Worm (Caenorhabditis elegans) whole organism, young adult: ENCODE measurements around the gene R06F6.14.

Experiments used
- B0019.2 ChIP-seq: fragments of 200-800 bp; sonication (Bioruptor generic); conservative IDR thresholded peaks from 2 replicates; pipeline ENCODE4 v1.3.6; 2022; ENCODE audit warnings: missing genetic modification reagents, missing genetic modification characterization, missing compliant biosample characterization
- B0261.1 ChIP-seq: sonication (generic microtip); optimal IDR thresholded peaks from 2 replicates; lab custom pipeline; 2016; ENCODE audit warnings: mild to moderate bottlenecking, missing genetic modification characterization, moderate library complexity, missing compliant biosample characterization
- D2030.7 ChIP-seq: fragments of 200-800 bp; sonication (Bioruptor generic); IDR thresholded peaks from 2 replicates; pipeline ENCODE4 v1.3.6; 2022; ENCODE audit warnings: missing genetic modification reagents, missing genetic modification characterization, missing compliant biosample characterization
- F22D6.2 ChIP-seq: sonication (generic microtip); optimal IDR thresholded peaks from 2 replicates; lab custom pipeline; 2016; ENCODE audit warnings: mild to moderate bottlenecking, missing genetic modification characterization, missing compliant biosample characterization
- F23B12.7 ChIP-seq: sonication (generic microtip); optimal IDR thresholded peaks from 2 replicates; lab custom pipeline; 2017; ENCODE audit warnings: missing genetic modification characterization, mild to moderate bottlenecking, missing compliant biosample characterization, antibody characterized with exemption, moderate library complexity; ENCODE audit not compliant: insufficient read depth
- F55B11.4 ChIP-seq: sonication (generic microtip); optimal IDR thresholded peaks from 2 replicates; lab custom pipeline; 2016; ENCODE audit warnings: missing compliant biosample characterization, missing genetic modification characterization, borderline replicate concordance; ENCODE audit not compliant: insufficient read depth
- F57A8.1 ChIP-seq: fragments of 200-800 bp; sonication (Bioruptor generic); optimal IDR thresholded peaks from 2 replicates; lab custom pipeline; 2018; ENCODE audit warnings: mild to moderate bottlenecking, missing genetic modification characterization, moderate library complexity, missing compliant biosample characterization
- F57C9.4 ChIP-seq: sonication (generic microtip); optimal IDR thresholded peaks from 2 replicates; lab custom pipeline; 2017; ENCODE audit warnings: mild to moderate bottlenecking, missing genetic modification characterization, missing compliant biosample characterization
- Y53G8AR.9 ChIP-seq: fragments of 200-800 bp; sonication (Bioruptor generic); conservative IDR thresholded peaks from 2 replicates; pipeline ENCODE4 v1.3.6; 2022; ENCODE audit warnings: missing genetic modification reagents, missing genetic modification characterization, missing compliant biosample characterization
- Y95B8A.8 ChIP-seq: fragments of 200-800 bp; sonication (Bioruptor generic); IDR thresholded peaks from 2 replicates; pipeline ENCODE4 v1.3.6; 2022; ENCODE audit warnings: missing genetic modification reagents, missing genetic modification characterization, missing compliant biosample characterization
- aptf-3 ChIP-seq: fragments of 200-800 bp; sonication (Bioruptor generic); IDR thresholded peaks from 2 replicates; pipeline ENCODE4 v1.3.6; 2022; ENCODE audit warnings: missing genetic modification characterization, missing compliant biosample characterization
- atf-7 ChIP-seq: sonication (generic microtip); optimal IDR thresholded peaks from 2 replicates; lab custom pipeline; 2017; ENCODE audit warnings: mild to moderate bottlenecking, missing genetic modification characterization, missing compliant biosample characterization
- attf-3 ChIP-seq: fragments of 200-800 bp; sonication (Bioruptor generic); conservative IDR thresholded peaks from 2 replicates; pipeline ENCODE4 v1.3.6; 2022; ENCODE audit warnings: missing genetic modification reagents, missing genetic modification characterization, missing compliant biosample characterization
- attf-5 ChIP-seq: fragments of 200-800 bp; sonication (Bioruptor generic); optimal IDR thresholded peaks from 2 replicates; lab custom pipeline; 2018; ENCODE audit warnings: mild to moderate bottlenecking, missing genetic modification characterization, missing compliant biosample characterization
- ceh-40 ChIP-seq: fragments of 200-800 bp; sonication (Bioruptor generic); IDR thresholded peaks from 2 replicates; pipeline ENCODE4 v1.3.6; 2022; ENCODE audit warnings: missing genetic modification characterization, missing compliant biosample characterization
- ceh-58 ChIP-seq: fragments of 200-800 bp; sonication (Bioruptor generic); IDR thresholded peaks from 2 replicates; pipeline ENCODE4 v1.3.6; 2022; ENCODE audit warnings: missing genetic modification characterization, missing compliant biosample characterization
- ceh-79 ChIP-seq: sonication (generic microtip); optimal IDR thresholded peaks from 2 replicates; lab custom pipeline; 2017; ENCODE audit warnings: mild to moderate bottlenecking, missing genetic modification characterization, missing compliant biosample characterization
- ceh-91 ChIP-seq: fragments of 200-800 bp; sonication (Bioruptor generic); IDR thresholded peaks from 2 replicates; pipeline ENCODE4 v1.3.6; 2022; ENCODE audit warnings: missing genetic modification reagents, missing genetic modification characterization, missing compliant biosample characterization
- chd-7 ChIP-seq: sonication (generic microtip); optimal IDR thresholded peaks from 2 replicates; lab custom pipeline; 2016; ENCODE audit warnings: mild to moderate bottlenecking, missing genetic modification characterization, moderate library complexity, missing compliant biosample characterization
- dox-1 ChIP-seq: fragments of 200-800 bp; sonication (Bioruptor generic); IDR thresholded peaks from 2 replicates; pipeline ENCODE4 v1.3.6; 2022; ENCODE audit warnings: missing genetic modification reagents, missing genetic modification characterization, missing compliant biosample characterization
- dpff-1 ChIP-seq: sonication (generic microtip); optimal IDR thresholded peaks from 2 replicates; lab custom pipeline; 2017; ENCODE audit warnings: mild to moderate bottlenecking, missing genetic modification characterization, missing compliant biosample characterization
- egl-18 ChIP-seq: fragments of 200-800 bp; sonication (Bioruptor generic); IDR thresholded peaks from 2 replicates; pipeline ENCODE4 v1.3.6; 2022; ENCODE audit warnings: missing genetic modification reagents, missing genetic modification characterization, missing compliant biosample characterization
- egl-44 ChIP-seq: fragments of 200-800 bp; sonication (Bioruptor generic); IDR thresholded peaks from 2 replicates; pipeline ENCODE4 v1.3.6; 2022; ENCODE audit warnings: missing genetic modification reagents, missing genetic modification characterization, missing compliant biosample characterization
- ekl-4 ChIP-seq: fragments of 200-800 bp; sonication (Bioruptor generic); IDR thresholded peaks from 2 replicates; pipeline ENCODE4 v1.3.6; 2022; ENCODE audit warnings: missing genetic modification reagents, missing genetic modification characterization, missing compliant biosample characterization
- lsl-1 ChIP-seq: fragments of 200-800 bp; sonication (Bioruptor generic); optimal IDR thresholded peaks from 2 replicates; lab custom pipeline; 2018; ENCODE audit warnings: mild to moderate bottlenecking, missing genetic modification characterization, moderate library complexity, missing compliant biosample characterization
- lsy-27 ChIP-seq: sonication (generic microtip); optimal IDR thresholded peaks from 2 replicates; lab custom pipeline; 2017; ENCODE audit warnings: missing genetic modification characterization, mild to moderate bottlenecking, missing compliant biosample characterization, antibody characterized with exemption, missing genotype, borderline replicate concordance; ENCODE audit not compliant: insufficient read depth
- madf-6 ChIP-seq: fragments of 200-800 bp; sonication (Bioruptor generic); IDR thresholded peaks from 2 replicates; pipeline ENCODE4 v1.3.6; 2022; ENCODE audit warnings: missing genetic modification reagents, missing genetic modification characterization, missing compliant biosample characterization
- mes-4 ChIP-seq: sonication (generic microtip); optimal IDR thresholded peaks from 2 replicates; lab custom pipeline; 2016; ENCODE audit warnings: missing genotype, missing genetic modification characterization, missing compliant biosample characterization
- nfyb-1 ChIP-seq: fragments of 200-800 bp; sonication (Bioruptor generic); IDR thresholded peaks from 2 replicates; pipeline ENCODE4 v1.3.6; 2022; ENCODE audit warnings: missing genetic modification reagents, missing genetic modification characterization, missing compliant biosample characterization
- nhr-80 ChIP-seq: sonication (generic microtip); optimal IDR thresholded peaks from 2 replicates; lab custom pipeline; 2016; ENCODE audit warnings: missing genetic modification characterization, missing compliant biosample characterization
- pbrm-1 ChIP-seq: fragments of 200-800 bp; sonication (Bioruptor generic); IDR thresholded peaks from 2 replicates; pipeline ENCODE4 v1.3.6; 2022; ENCODE audit warnings: missing genetic modification reagents, missing genetic modification characterization, missing compliant biosample characterization
- repo-1 ChIP-seq: sonication (generic microtip); optimal IDR thresholded peaks from 2 replicates; lab custom pipeline; 2017; ENCODE audit warnings: mild to moderate bottlenecking, missing genetic modification characterization, missing compliant biosample characterization
- rpc-1 ChIP-seq, 2 experiments: fragments of 150-350 bp in 1 of 2; sonication (generic microtip) in 1 of 2; optimal IDR thresholded peaks; 2 replicates each; lab custom pipeline; 2014 to 2018; ENCODE audit warnings: missing biosample characterization in 1 of 2, missing genetic modification characterization in 1 of 2, missing genetic modification reagents in 1 of 2, missing genotype in 1 of 2
- snpc-1.3 ChIP-seq: sonication (generic microtip); optimal IDR thresholded peaks from 2 replicates; lab custom pipeline; 2017; ENCODE audit warnings: missing genetic modification characterization, mild to moderate bottlenecking, missing compliant biosample characterization, antibody characterized with exemption, moderate library complexity, missing genotype, missing genetic modification reagents; ENCODE audit not compliant: insufficient read depth
- somi-1 ChIP-seq: fragments of 200-800 bp; sonication (Bioruptor generic); optimal IDR thresholded peaks from 2 replicates; lab custom pipeline; 2018; ENCODE audit warnings: mild to moderate bottlenecking, missing genetic modification characterization, missing compliant biosample characterization
- tbx-9 ChIP-seq: sonication (generic microtip); optimal IDR thresholded peaks from 2 replicates; lab custom pipeline; 2016; ENCODE audit warnings: borderline replicate concordance, missing genetic modification characterization, inconsistent platforms, missing compliant biosample characterization
- zim-3 ChIP-seq: sonication (generic microtip); optimal IDR thresholded peaks from 2 replicates; lab custom pipeline; 2017; ENCODE audit warnings: mild to moderate bottlenecking, missing genetic modification characterization, moderate library complexity, missing compliant biosample characterization
- ztf-28 ChIP-seq: fragments of 200-800 bp; sonication (Bioruptor generic); IDR thresholded peaks from 2 replicates; pipeline ENCODE4 v1.3.6; 2022; ENCODE audit warnings: missing genetic modification reagents, missing genetic modification characterization, missing compliant biosample characterization
- ztf-6 ChIP-seq: fragments of 200-800 bp; sonication (Bioruptor generic); IDR thresholded peaks from 2 replicates; pipeline ENCODE4 v1.3.6; 2022; ENCODE audit warnings: missing genetic modification reagents, missing genetic modification characterization, missing compliant biosample characterization

The R06F6.14 gene

DNA sequence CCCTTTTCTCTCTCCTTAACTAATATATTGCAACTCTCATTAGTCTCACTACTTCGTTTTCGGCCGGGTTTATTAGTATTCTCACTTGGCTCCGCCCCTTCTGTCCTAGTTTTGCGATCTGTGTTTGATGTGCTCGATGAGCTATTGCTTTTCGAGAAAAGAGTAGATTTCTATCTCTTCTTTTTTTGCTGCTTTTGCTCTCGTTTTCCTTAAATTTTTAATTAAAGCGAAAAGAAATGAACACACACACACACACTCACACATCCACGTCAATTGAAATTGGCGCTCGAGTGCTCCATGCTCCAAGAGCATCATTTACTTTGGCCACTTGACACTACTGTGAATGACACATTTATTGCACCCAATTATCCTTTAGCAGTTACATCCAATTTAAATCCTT lies 4.7 kb upstream of the R06F6.14 start:
- no peak for TF ChIP-seq Y95B8A.8 (GFP tag; lab: Robert Waterston, UW)
- no peak for TF ChIP-seq attf-3 (GFP tag; lab: Robert Waterston, UW)
- no peak for TF ChIP-seq tbx-9 (tag; lab: Kevin White, UChicago)
- TF ChIP-seq F57A8.1 (GFP tag; lab: Kevin White, UChicago): no peak
- no peak for TF ChIP-seq egl-18
- no peak for TF ChIP-seq F57C9.4 (tag; lab: Kevin White, UChicago)
- TF ChIP-seq egl-44: no peak
- TF ChIP-seq Y53G8AR.9 (GFP tag; lab: Robert Waterston, UW): no peak
- no peak for TF ChIP-seq attf-5 (GFP tag; lab: Kevin White, UChicago)
- no peak for TF ChIP-seq dpff-1 (tag; lab: Kevin White, UChicago)
- no peak for TF ChIP-seq ztf-6 (GFP tag; lab: Robert Waterston, UW)
- no peak for TF ChIP-seq lsy-27

DNA sequence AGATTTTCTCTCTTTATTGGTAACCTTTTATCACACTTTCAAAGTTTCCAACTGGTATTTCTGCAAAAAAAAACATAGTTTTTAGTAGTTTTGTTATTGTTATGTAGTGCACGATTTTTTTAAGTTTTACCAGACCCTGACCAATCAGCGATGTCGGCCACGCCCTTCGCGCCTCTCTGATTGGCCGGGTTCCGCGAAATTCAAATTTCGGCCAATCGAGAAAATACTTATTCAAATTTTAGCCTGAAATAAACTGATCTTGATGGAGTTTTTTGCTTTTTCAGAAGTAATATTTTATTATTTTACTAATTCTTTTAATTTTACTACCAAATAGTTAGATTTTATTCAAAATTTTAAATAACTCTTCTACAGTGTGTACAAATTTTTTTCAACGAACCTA lies 4.2 kb upstream of the R06F6.14 start:
- TF ChIP-seq ztf-28 (GFP tag; lab: Robert Waterston, UW) (no peak), ekl-4 (GFP tag; lab: Robert Waterston, UW) (no peak), atf-7 (tag; lab: Kevin White, UChicago) (no peak), F57A8.1 (GFP tag; lab: Kevin White, UChicago) (no peak), D2030.7 (GFP tag; lab: Robert Waterston, UW) (no peak), aptf-3 (GFP tag; lab: Robert Waterston, UW) (no peak), zim-3 (tag; lab: Kevin White, UChicago) (no peak), nhr-80 (tag; lab: Kevin White, UChicago) (no peak), chd-7 (no peak), somi-1 (no peak), ceh-40 (no peak), F23B12.7 (tag; lab: Kevin White, UChicago) (no peak), mes-4 (tag; lab: Kevin White, UChicago) (no peak), nfyb-1 (GFP tag; lab: Robert Waterston, UW) (no peak)

DNA sequence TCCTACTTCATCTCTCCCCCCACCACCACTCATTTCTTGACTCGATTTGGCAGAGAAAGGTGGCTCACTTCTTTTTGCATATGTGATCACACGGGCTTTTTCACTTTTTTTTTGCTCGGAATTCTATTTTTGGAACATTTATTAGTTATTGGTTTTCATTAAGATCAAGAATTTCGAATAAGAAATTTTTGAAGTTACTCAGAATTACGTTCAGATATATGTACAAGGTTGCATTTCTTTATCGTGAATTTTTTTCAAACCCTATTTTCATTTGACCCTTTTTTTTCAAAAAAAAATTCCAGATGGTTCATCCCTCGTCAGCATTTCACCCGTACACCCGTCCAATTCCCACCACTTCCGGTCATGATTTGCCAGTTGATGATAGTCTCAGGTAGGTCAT lies 3.7 kb upstream of the R06F6.14 start, which contains the start of gene ceh-62:
Gene ceh-62 (plus strand): TSS at position 301 of the 400 bp plus-strand sequence.
- TF ChIP-seq madf-6 (GFP tag; lab: Robert Waterston, UW): no peak
- TF ChIP-seq aptf-3 (GFP tag; lab: Robert Waterston, UW): no peak
- no peak for TF ChIP-seq snpc-1.3 (tag; lab: Kevin White, UChicago)
- TF ChIP-seq repo-1: no peak
- no peak for TF ChIP-seq ceh-91 (GFP tag; lab: Robert Waterston, UW)
- no peak for TF ChIP-seq ceh-58 (GFP tag; lab: Robert Waterston, UW)
- TF ChIP-seq F55B11.4 (tag; lab: Kevin White, UChicago): no peak
- TF ChIP-seq dpff-1 (tag; lab: Kevin White, UChicago): no peak
- no peak for TF ChIP-seq B0019.2 (GFP tag; lab: Robert Waterston, UW)
- TF ChIP-seq ceh-79 (tag; lab: Kevin White, UChicago): no peak
- TF ChIP-seq F22D6.2: no peak
- TF ChIP-seq pbrm-1: no peak
- no peak for TF ChIP-seq rpc-1 (optimal IDR thresholded peaks at IDR 0.05; lab: Kevin White, UChicago)
- TF ChIP-seq rpc-1 (tag; optimal IDR thresholded peaks at IDR 0.05; lab: Kevin White, UChicago): no peak
- TF ChIP-seq atf-7 (tag; lab: Kevin White, UChicago): no peak
- TF ChIP-seq lsl-1: no peak
- no peak for TF ChIP-seq B0261.1 (tag; lab: Kevin White, UChicago)
- TF ChIP-seq dox-1 (GFP tag; lab: Robert Waterston, UW): no peak
